Worm (Caenorhabditis elegans) whole organism, young adult: ENCODE data around the gene T28D6.6.

ENCODE experiments used
- B0336.3 ChIP-seq: fragments of 200-800 bp; sonication (Bioruptor generic); IDR thresholded peaks from 2 replicates; pipeline ENCODE4 v1.3.6; 2022; ENCODE audit warnings: missing genetic modification characterization, missing compliant biosample characterization
- F37B4.10 ChIP-seq: fragments of 200-800 bp; sonication (Bioruptor generic); IDR thresholded peaks from 2 replicates; pipeline ENCODE4 v1.3.6; 2022; ENCODE audit warnings: missing genetic modification characterization, missing compliant biosample characterization
- F49E8.2 ChIP-seq: sonication (generic microtip); optimal IDR thresholded peaks from 3 replicates; lab custom pipeline; 2017; ENCODE audit warnings: missing genetic modification characterization, mild to moderate bottlenecking, missing compliant biosample characterization, antibody characterized with exemption, moderate library complexity; ENCODE audit not compliant: insufficient read depth
- F52B5.7 ChIP-seq: sonication (generic microtip); optimal IDR thresholded peaks from 2 replicates; lab custom pipeline; 2016; ENCODE audit warnings: mild to moderate bottlenecking, missing genetic modification characterization, missing compliant biosample characterization
- T26A5.8 ChIP-seq: sonication (generic microtip); optimal IDR thresholded peaks from 2 replicates; lab custom pipeline; 2016; ENCODE audit warnings: missing genetic modification characterization, missing compliant biosample characterization
- attf-3 ChIP-seq: fragments of 200-800 bp; sonication (Bioruptor generic); conservative IDR thresholded peaks from 2 replicates; pipeline ENCODE4 v1.3.6; 2022; ENCODE audit warnings: missing genetic modification reagents, missing genetic modification characterization, missing compliant biosample characterization
- egrh-3 ChIP-seq: fragments of 200-800 bp; sonication (Bioruptor generic); IDR thresholded peaks from 2 replicates; pipeline ENCODE4 v1.3.6; 2022; ENCODE audit warnings: missing genetic modification reagents, missing genetic modification characterization, missing compliant biosample characterization
- lsy-27 ChIP-seq: sonication (generic microtip); optimal IDR thresholded peaks from 2 replicates; lab custom pipeline; 2017; ENCODE audit warnings: missing genetic modification characterization, mild to moderate bottlenecking, missing compliant biosample characterization, antibody characterized with exemption, missing genotype, borderline replicate concordance; ENCODE audit not compliant: insufficient read depth
- nfya-2 ChIP-seq: fragments of 200-800 bp; sonication (Bioruptor generic); IDR thresholded peaks from 2 replicates; pipeline ENCODE4 v1.3.6; 2022; ENCODE audit warnings: missing genetic modification reagents, missing genetic modification characterization, missing compliant biosample characterization
- pha-4 ChIP-seq: fragments of 150-350 bp; sonication (generic microtip); optimal IDR thresholded peaks from 2 replicates; lab custom pipeline; 2014; ENCODE audit warnings: missing biosample characterization, missing genetic modification reagents, missing genetic modification characterization
- unc-130 ChIP-seq: sonication (generic microtip); optimal IDR thresholded peaks from 2 replicates; lab custom pipeline; 2016; ENCODE audit warnings: missing genetic modification reagents, missing genetic modification characterization, missing compliant biosample characterization

DNA sequence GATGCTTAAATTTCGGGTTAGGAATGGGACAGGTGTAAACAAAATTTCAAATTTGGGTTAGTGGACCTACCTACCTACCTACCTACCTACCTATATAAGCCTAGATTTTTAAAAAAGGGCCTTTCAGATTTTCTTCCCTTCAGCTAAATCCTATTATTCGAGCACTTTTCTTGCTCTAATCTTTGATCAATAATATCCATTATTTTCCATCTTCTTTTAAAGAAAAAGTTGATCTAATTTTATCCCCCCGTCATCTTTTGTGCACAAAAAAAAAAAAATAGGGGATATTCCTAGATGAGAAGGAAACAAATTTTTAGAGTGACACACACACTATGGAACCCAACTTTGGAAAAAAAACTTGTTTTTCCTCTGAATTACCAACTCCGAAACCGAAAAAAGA is 47.9 kb upstream of the T28D6.6 start:
- no peak for TF ChIP-seq F37B4.10 (GFP tag; lab: Robert Waterston, UW)
- TF ChIP-seq nfya-2 (GFP tag; lab: Robert Waterston, UW), result no peak
- no peak for TF ChIP-seq T26A5.8 (tag; lab: Kevin White, UChicago)
- no peak for TF ChIP-seq egrh-3 (GFP tag; lab: Robert Waterston, UW)
- no peak for TF ChIP-seq F49E8.2 (tag; lab: Kevin White, UChicago)
- TF ChIP-seq pha-4 (tag; lab: Kevin White, UChicago), result no peak
- TF ChIP-seq lsy-27, result no peak
- no peak for TF ChIP-seq attf-3
- no peak for TF ChIP-seq unc-130
- TF ChIP-seq F52B5.7 (tag; lab: Kevin White, UChicago), result no peak
- TF ChIP-seq B0336.3 (GFP tag; lab: Robert Waterston, UW), result no peak
